Fruit fly (Drosophila melanogaster) whole organism, adult: Measurements from ENCODE around the gene CG14818.

Source experiments
- CG11617 ChIP-seq: fragments of 200-800 bp; sonication (Bioruptor generic); optimal IDR thresholded peaks from 2 replicates; lab custom pipeline; 2017; ENCODE audit warnings: mild to moderate bottlenecking, missing biosample characterization, missing genetic modification reagents, missing genetic modification characterization
- CG12768 ChIP-seq: fragments of 200-800 bp; sonication (Bioruptor generic); optimal IDR thresholded peaks from 2 replicates; lab custom pipeline; 2017; ENCODE audit warnings: missing biosample characterization, missing genetic modification characterization, mild to moderate bottlenecking, moderate library complexity, missing genetic modification reagents
- CG14711 ChIP-seq: fragments of 200-800 bp; sonication (Bioruptor generic); optimal IDR thresholded peaks from 2 replicates; lab custom pipeline; 2018; ENCODE audit warnings: missing biosample characterization, mild to moderate bottlenecking, missing genetic modification characterization, moderate library complexity
- CG1620 ChIP-seq: fragments of 200-800 bp; sonication (Bioruptor generic); optimal IDR thresholded peaks from 2 replicates; lab custom pipeline; 2016; ENCODE audit warnings: missing biosample characterization, missing genetic modification characterization
- CG33017 ChIP-seq: fragments of 200-800 bp; sonication (Bioruptor generic); optimal IDR thresholded peaks from 2 replicates; lab custom pipeline; 2018; ENCODE audit warnings: missing biosample characterization, mild to moderate bottlenecking, missing genetic modification characterization, moderate library complexity
- CG5204 ChIP-seq: fragments of 200-800 bp; sonication (Bioruptor generic); optimal IDR thresholded peaks from 2 replicates; lab custom pipeline; 2016; ENCODE audit warnings: missing biosample characterization, missing genetic modification characterization
- CG7045 ChIP-seq: fragments of 200-800 bp; sonication (Bioruptor generic); optimal IDR thresholded peaks from 2 replicates; lab custom pipeline; 2017; ENCODE audit warnings: missing biosample characterization, mild to moderate bottlenecking, missing genetic modification characterization
- CG7101 ChIP-seq: fragments of 200-800 bp; sonication (Bioruptor generic); optimal IDR thresholded peaks from 2 replicates; lab custom pipeline; 2018; ENCODE audit warnings: missing biosample characterization, mild to moderate bottlenecking, missing genetic modification characterization, moderate library complexity
- Clk ChIP-seq: fragments of 200-800 bp; sonication (Bioruptor generic); optimal IDR thresholded peaks from 2 replicates; lab custom pipeline; 2017; ENCODE audit warnings: missing biosample characterization, missing genetic modification characterization
- Crg-1 ChIP-seq: fragments of 200-800 bp; sonication (Bioruptor generic); optimal IDR thresholded peaks from 2 replicates; lab custom pipeline; 2016; ENCODE audit warnings: missing biosample characterization, missing genetic modification characterization
- Hr96 ChIP-seq: fragments of 200-800 bp; sonication (Bioruptor generic); optimal IDR thresholded peaks from 2 replicates; lab custom pipeline; 2016; ENCODE audit warnings: missing biosample characterization, missing genetic modification characterization
- Mnt ChIP-seq: fragments of 200-800 bp; sonication (Bioruptor generic); optimal IDR thresholded peaks from 2 replicates; lab custom pipeline; 2016; ENCODE audit warnings: missing biosample characterization, mild to moderate bottlenecking, missing genetic modification characterization
- bab1 ChIP-seq: fragments of 200-800 bp; sonication (Bioruptor generic); optimal IDR thresholded peaks from 3 replicates; lab custom pipeline; 2019; ENCODE audit warnings: missing biosample characterization, mild to moderate bottlenecking, missing genetic modification characterization, moderate library complexity
- cic ChIP-seq: fragments of 200-800 bp; sonication (Bioruptor generic); optimal IDR thresholded peaks from 2 replicates; lab custom pipeline; 2017; ENCODE audit warnings: missing biosample characterization, mild to moderate bottlenecking, missing genetic modification characterization, moderate library complexity
- cnc ChIP-seq, 2 experiments: fragments of >200 bp; optimal IDR thresholded peaks; 2 replicates each; lab custom pipeline; 2017
- kay ChIP-seq: fragments of 200-800 bp; sonication (Bioruptor generic); peaks from one replicate; lab custom pipeline; 2016; ENCODE audit warnings: missing biosample characterization, missing genetic modification characterization, borderline replicate concordance
- ovo ChIP-seq: fragments of 200-800 bp; sonication (Bioruptor generic); optimal IDR thresholded peaks from 2 replicates; lab custom pipeline; 2016; ENCODE audit warnings: missing biosample characterization, missing genetic modification characterization
- pad ChIP-seq: fragments of 200-800 bp; sonication (Bioruptor generic); optimal IDR thresholded peaks from 3 replicates; lab custom pipeline; 2017; ENCODE audit warnings: missing biosample characterization, missing genetic modification characterization, mild to moderate bottlenecking, moderate library complexity, missing genetic modification reagents
- tj ChIP-seq: fragments of 200-800 bp; sonication (Bioruptor generic); optimal IDR thresholded peaks from 3 replicates; lab custom pipeline; 2017; ENCODE audit warnings: missing biosample characterization, mild to moderate bottlenecking, missing genetic modification characterization, moderate library complexity
- toe ChIP-seq: fragments of 200-800 bp; sonication (Bioruptor generic); optimal IDR thresholded peaks from 2 replicates; lab custom pipeline; 2016; ENCODE audit warnings: missing biosample characterization, missing genetic modification characterization

The CG14818 gene

dm6 chrX:1879606-1880110 is at the start of gene CG14818:
TSS of gene CG14818 (minus strand) at chrX:1879774.
- TF ChIP-seq CG33017 (tag; lab: Kevin White, UChicago) (no peak), toe (GFP tag; lab: Kevin White, UChicago) (no peak), CG1620 (GFP tag; lab: Kevin White, UChicago) (peak; percentile 78), CG12768 (GFP tag; lab: Kevin White, UChicago) (peak; percentile 36), bab1 (peak; percentile 85), Crg-1 (GFP tag; lab: Kevin White, UChicago) (no peak), CG14711 (tag; lab: Kevin White, UChicago) (peak; percentile 47), CG5204 (GFP tag; lab: Kevin White, UChicago) (no peak), Hr96 (peak; percentile 6), cic (GFP tag; lab: Kevin White, UChicago) (no peak), Mnt (GFP tag; lab: Kevin White, UChicago) (peak; percentile 66), tj (peak; percentile 53), CG7101 (tag; lab: Kevin White, UChicago) (peak; percentile 69), CG7045 (GFP tag; lab: Kevin White, UChicago) (no peak), pad (GFP tag; lab: Kevin White, UChicago) (peak; percentile 99), kay (GFP tag; lab: Kevin White, UChicago) (no peak), CG11617 (GFP tag; lab: Kevin White, UChicago) (peak; percentile 55), cnc (optimal IDR thresholded peaks at IDR 0.05; lab: Kevin White, UChicago) (no peak), ovo (peak; percentile 89), Clk (GFP tag; lab: Kevin White, UChicago) (peak; percentile 20)

- TF ChIP-seq bab1 (peak; percentile 30), Clk (GFP tag; lab: Kevin White, UChicago) (no peak), CG5204 (GFP tag; lab: Kevin White, UChicago) (no peak), CG7045 (GFP tag; lab: Kevin White, UChicago) (no peak), cic (GFP tag; lab: Kevin White, UChicago) (no peak), tj (peak; percentile 56), CG7101 (tag; lab: Kevin White, UChicago) (peak; percentile 18), pad (GFP tag; lab: Kevin White, UChicago) (peak; percentile 52), CG33017 (tag; lab: Kevin White, UChicago) (no peak), CG1620 (GFP tag; lab: Kevin White, UChicago) (no peak), Hr96 (no peak), CG14711 (tag; lab: Kevin White, UChicago) (no peak), CG12768 (GFP tag; lab: Kevin White, UChicago) (no peak), Crg-1 (GFP tag; lab: Kevin White, UChicago) (no peak), toe (GFP tag; lab: Kevin White, UChicago) (no peak), ovo (peak; percentile 78), cnc (optimal IDR thresholded peaks at IDR 0.05; lab: Kevin White, UChicago) (no peak), kay (GFP tag; lab: Kevin White, UChicago) (no peak), CG11617 (GFP tag; lab: Kevin White, UChicago) (peak; percentile 34), Mnt (GFP tag; lab: Kevin White, UChicago) (peak; percentile 97)
Measured at dm6 chrX:1927473-1928306, 48.1 kb upstream of the CG14818 start, which contains the start of gene CG11596. TSS of gene CG11596 (plus strand) at chrX:1927683.

- TF ChIP-seq CG1620 (GFP tag; lab: Kevin White, UChicago) (peak; percentile 25), CG33017 (tag; lab: Kevin White, UChicago) (no peak), bab1 (peak; percentile 38), CG14711 (tag; lab: Kevin White, UChicago) (peak; percentile 58), tj (no peak), cic (GFP tag; lab: Kevin White, UChicago) (peak; percentile 38), pad (GFP tag; lab: Kevin White, UChicago) (peak; percentile 13), CG7101 (tag; lab: Kevin White, UChicago) (peak; percentile 15), Mnt (GFP tag; lab: Kevin White, UChicago) (peak; percentile 66)
Measured at dm6 chrX:1922765-1923501, 43.4 kb upstream of the CG14818 start, which contains the start of the genes eIF2Bepsilon and Ocrl. TSS of gene eIF2Bepsilon (minus strand) at chrX:1922874. TSS of gene Ocrl (plus strand) at chrX:1922981.

- TF ChIP-seq pad (GFP tag; lab: Kevin White, UChicago), result peak; percentile 23
- TF ChIP-seq cic (GFP tag; lab: Kevin White, UChicago), result peak; percentile 20
- no peak for TF ChIP-seq CG5204 (GFP tag; lab: Kevin White, UChicago)
- peak; percentile 28 for TF ChIP-seq Mnt (GFP tag; lab: Kevin White, UChicago)
- no peak for TF ChIP-seq Hr96
Measured at dm6 chrX:1909533-1909932, 30.0 kb upstream of the CG14818 start.

dm6 chrX:1908757-1909156 is 29.2 kb upstream of the CG14818 start, which contains the start of the genes Edem1 and Rbcn-3B:
TSS of gene Edem1 (minus strand) at chrX:1908827.
TSS of gene Rbcn-3B (plus strand) at chrX:1908920.
- TF ChIP-seq CG12768 (GFP tag; lab: Kevin White, UChicago) (peak; percentile 7), tj (no peak), Crg-1 (GFP tag; lab: Kevin White, UChicago) (no peak), CG7101 (tag; lab: Kevin White, UChicago) (no peak), Hr96 (no peak), cic (GFP tag; lab: Kevin White, UChicago) (no peak), CG1620 (GFP tag; lab: Kevin White, UChicago) (no peak), toe (GFP tag; lab: Kevin White, UChicago) (no peak), CG33017 (tag; lab: Kevin White, UChicago) (no peak), cnc (optimal IDR thresholded peaks at IDR 0.05; lab: Kevin White, UChicago) (no peak), ovo (no peak), Clk (GFP tag; lab: Kevin White, UChicago) (no peak), kay (GFP tag; lab: Kevin White, UChicago) (no peak), CG11617 (GFP tag; lab: Kevin White, UChicago) (no peak), bab1 (peak; percentile 48), CG14711 (tag; lab: Kevin White, UChicago) (peak; percentile 97), CG5204 (GFP tag; lab: Kevin White, UChicago) (no peak), CG7045 (GFP tag; lab: Kevin White, UChicago) (no peak), pad (GFP tag; lab: Kevin White, UChicago) (no peak), Mnt (GFP tag; lab: Kevin White, UChicago) (peak; percentile 70)
